Worm (Caenorhabditis elegans): ENCODE results near the gene sorb-1.

sorb-1 gene

ce11 chrIV:13777480-13777879 is 27.3 kb downstream of the sorb-1 start, which contains the start of gene rpl-18:
Gene rpl-18 (plus strand): TSS chrIV:13777865.
- peak; percentile 73 for TF ChIP-seq nhr-25 (tag; optimal IDR thresholded peaks at IDR 0.05)
- TF ChIP-seq ceh-82 (tag; optimal IDR thresholded peaks at IDR 0.05): no peak
- peak; percentile 95 for TF ChIP-seq pha-4 (tag; optimal IDR thresholded peaks at IDR 0.05)
- no peak for TF ChIP-seq ztf-4 (tag; optimal IDR thresholded peaks at IDR 0.05)
- peak; percentile 27 for TF ChIP-seq pqm-1 (tag; optimal IDR thresholded peaks at IDR 0.05)
- no peak for TF ChIP-seq eor-1 (tag; optimal IDR thresholded peaks at IDR 0.05)
- peak; percentile 48 for TF ChIP-seq hmg-11 (tag; optimal IDR thresholded peaks at IDR 0.05)
- peak; percentile 65 for TF ChIP-seq egl-5 (tag; optimal IDR thresholded peaks at IDR 0.05)
- peak; percentile 85 for TF ChIP-seq lin-39 (tag; optimal IDR thresholded peaks at IDR 0.05)
- TF ChIP-seq daf-12 (tag; optimal IDR thresholded peaks at IDR 0.05): no peak
- peak; percentile 99 for TF ChIP-seq lin-15B (tag; optimal IDR thresholded peaks at IDR 0.05)
- peak; percentile 27 for TF ChIP-seq R02D3.7 (tag; optimal IDR thresholded peaks at IDR 0.05)
- no peak for TF ChIP-seq jun-1 (tag; optimal IDR thresholded peaks at IDR 0.05)
- peak; percentile 6 for TF ChIP-seq ceh-28 (tag; optimal IDR thresholded peaks at IDR 0.05)
- peak; percentile 89 for TF ChIP-seq nfya-1 (tag; optimal IDR thresholded peaks at IDR 0.05; ENCODE audit: insufficient read depth)
- peak; percentile 78 for TF ChIP-seq snpc-4 (tag; optimal IDR thresholded peaks at IDR 0.05)
- TF ChIP-seq nhr-28 (tag; optimal IDR thresholded peaks at IDR 0.05): no peak
- no peak for TF ChIP-seq ceh-9 (tag; optimal IDR thresholded peaks at IDR 0.05)
- TF ChIP-seq elt-2 (tag; optimal IDR thresholded peaks at IDR 0.05): peak; percentile 37
- TF ChIP-seq ztf-11 (tag; optimal IDR thresholded peaks at IDR 0.05): no peak
- peak; percentile 80 for TF ChIP-seq nhr-23 (tag; optimal IDR thresholded peaks at IDR 0.05)

ce11 chrIV:13778710-13779109 is 28.6 kb downstream of the sorb-1 start, which contains the start of gene gly-10:
Gene gly-10 (plus strand): TSS chrIV:13779096.
- TF ChIP-seq ceh-28 (tag; optimal IDR thresholded peaks at IDR 0.05) (no peak), ceh-82 (tag; optimal IDR thresholded peaks at IDR 0.05) (no peak)

- TF ChIP-seq nfya-1 (tag; optimal IDR thresholded peaks at IDR 0.05; ENCODE audit: insufficient read depth): no peak
These were observed 32.2 kb downstream of the sorb-1 start for ce11 chrIV:13782319-13782718.

- no peak for TF ChIP-seq eor-1 (tag; optimal IDR thresholded peaks at IDR 0.05)
- TF ChIP-seq daf-12 (tag; optimal IDR thresholded peaks at IDR 0.05): no peak
- no peak for TF ChIP-seq nhr-12 (tag; optimal IDR thresholded peaks at IDR 0.05)
- TF ChIP-seq zag-1 (tag; optimal IDR thresholded peaks at IDR 0.05): no peak
- no peak for TF ChIP-seq nhr-43 (tag; optimal IDR thresholded peaks at IDR 0.05; ENCODE audit: poor library complexity, severe bottlenecking)
- TF ChIP-seq nhr-23 (tag; optimal IDR thresholded peaks at IDR 0.05): peak; percentile 22
- no peak for TF ChIP-seq tbx-2 (tag; optimal IDR thresholded peaks at IDR 0.05)
- no peak for TF ChIP-seq fos-1 (tag; optimal IDR thresholded peaks at IDR 0.05)
- TF ChIP-seq elt-3 (tag; optimal IDR thresholded peaks at IDR 0.05): no peak
- TF ChIP-seq nhr-28 (tag; optimal IDR thresholded peaks at IDR 0.05): no peak
- peak; percentile 62 for TF ChIP-seq pha-4 (tag; optimal IDR thresholded peaks at IDR 0.05)
- no peak for TF ChIP-seq lsy-12 (tag; optimal IDR thresholded peaks at IDR 0.05)
- TF ChIP-seq ceh-28 (tag; optimal IDR thresholded peaks at IDR 0.05): peak; percentile 45
- no peak for TF ChIP-seq unc-62 (GFP tag; optimal IDR thresholded peaks at IDR 0.05)
- TF ChIP-seq nhr-67 (tag; optimal IDR thresholded peaks at IDR 0.05): no peak
- TF ChIP-seq snpc-4 (tag; optimal IDR thresholded peaks at IDR 0.05): no peak
- TF ChIP-seq hmg-11 (tag; optimal IDR thresholded peaks at IDR 0.05): peak; percentile 30
- TF ChIP-seq lin-15B (tag; optimal IDR thresholded peaks at IDR 0.05): peak; percentile 77
- TF ChIP-seq elt-2 (tag; optimal IDR thresholded peaks at IDR 0.05): peak; percentile 51
- TF ChIP-seq ztf-4 (tag; optimal IDR thresholded peaks at IDR 0.05): no peak
- peak; percentile 77 for TF ChIP-seq nfya-1 (tag; optimal IDR thresholded peaks at IDR 0.05; ENCODE audit: insufficient read depth)
- no peak for TF ChIP-seq nhr-76 (tag; optimal IDR thresholded peaks at IDR 0.05)
- no peak for TF ChIP-seq ceh-82 (tag; optimal IDR thresholded peaks at IDR 0.05)
- TF ChIP-seq ceh-9 (tag; optimal IDR thresholded peaks at IDR 0.05): no peak
- TF ChIP-seq ZK546.5 (tag; optimal IDR thresholded peaks at IDR 0.05): no peak
- TF ChIP-seq aly-2 (tag; optimal IDR thresholded peaks at IDR 0.05): no peak
- TF ChIP-seq nhr-25 (tag; optimal IDR thresholded peaks at IDR 0.05): peak; percentile 20
- TF ChIP-seq ama-1 (optimal IDR thresholded peaks at IDR 0.05): peak; percentile 30
These were observed 33.3 kb downstream of the sorb-1 start, which contains the start of gene iscu-1 for ce11 chrIV:13783237-13784012. Gene iscu-1 (plus strand): TSS chrIV:13783962.

All from whole organism, L3 larva.